Worm (Caenorhabditis elegans) whole organism, L2 larva: Measurements from ENCODE around the gene fbxc-31.

Source experiments
- C34F6.9 ChIP-seq: fragments of 150-350 bp; optimal IDR thresholded peaks from 2 replicates; lab custom pipeline; 2014; ENCODE audit warnings: missing biosample characterization, missing genetic modification characterization
- F13H6.1 ChIP-seq: sonication (generic microtip); optimal IDR thresholded peaks from 2 replicates; lab custom pipeline; 2016; ENCODE audit warnings: missing genetic modification characterization, missing compliant biosample characterization
- R02D3.7 ChIP-seq: fragments of 150-350 bp; optimal IDR thresholded peaks from 2 replicates; lab custom pipeline; 2014; ENCODE audit warnings: missing biosample characterization, missing genetic modification characterization
- ZK546.5 ChIP-seq: sonication (generic microtip); optimal IDR thresholded peaks from 2 replicates; lab custom pipeline; 2017; ENCODE audit warnings: missing biosample characterization, missing genetic modification characterization
- alr-1 ChIP-seq: fragments of 150-350 bp; optimal IDR thresholded peaks from 2 replicates; lab custom pipeline; 2014; ENCODE audit warnings: missing biosample characterization, missing genetic modification characterization
- aly-2 ChIP-seq: fragments of 150-350 bp; optimal IDR thresholded peaks from 2 replicates; lab custom pipeline; 2014; ENCODE audit warnings: missing biosample characterization, missing genetic modification characterization
- ceh-16 ChIP-seq: fragments of 150-350 bp; optimal IDR thresholded peaks from 2 replicates; lab custom pipeline; 2014; ENCODE audit warnings: missing biosample characterization, missing genetic modification characterization
- ceh-82 ChIP-seq: fragments of 150-350 bp; optimal IDR thresholded peaks from 2 replicates; lab custom pipeline; 2014; ENCODE audit warnings: missing biosample characterization, missing genetic modification characterization
- crh-2 ChIP-seq: sonication (generic microtip); optimal IDR thresholded peaks from 2 replicates; lab custom pipeline; 2017; ENCODE audit warnings: missing biosample characterization, missing genetic modification characterization
- dmd-4 ChIP-seq: sonication (generic microtip); optimal IDR thresholded peaks from 2 replicates; lab custom pipeline; 2017; ENCODE audit warnings: missing biosample characterization, missing genetic modification characterization
- elt-1 ChIP-seq: fragments of 150-350 bp; optimal IDR thresholded peaks from 2 replicates; lab custom pipeline; 2014; ENCODE audit warnings: missing biosample characterization, missing genetic modification characterization
- fos-1 ChIP-seq: fragments of 150-350 bp; optimal IDR thresholded peaks from 2 replicates; lab custom pipeline; 2014; ENCODE audit warnings: missing biosample characterization, missing genetic modification characterization
- gmeb-1 ChIP-seq: fragments of 150-350 bp; optimal IDR thresholded peaks from 2 replicates; lab custom pipeline; 2014; ENCODE audit warnings: missing biosample characterization, missing genetic modification characterization
- lin-13 ChIP-seq: fragments of 150-350 bp; optimal IDR thresholded peaks from 2 replicates; lab custom pipeline; 2014; ENCODE audit warnings: missing biosample characterization, missing genetic modification reagents, missing genetic modification characterization
- lin-39 ChIP-seq: fragments of 150-350 bp; optimal IDR thresholded peaks from 2 replicates; lab custom pipeline; 2014; ENCODE audit warnings: missing biosample characterization, missing genetic modification reagents, missing genetic modification characterization
- lsy-2 ChIP-seq, 2 experiments: fragments of 150-350 bp in 1 of 2; sonication (generic microtip) in 1 of 2; optimal IDR thresholded peaks; 2 replicates each; lab custom pipeline; 2014 to 2017; ENCODE audit warnings: missing biosample characterization in 2 of 2, missing genetic modification characterization in 2 of 2
- mab-5 ChIP-seq: fragments of 150-350 bp; optimal IDR thresholded peaks from 2 replicates; lab custom pipeline; 2014; ENCODE audit warnings: missing biosample characterization, missing genetic modification characterization
- nhr-10 ChIP-seq: sonication (generic microtip); optimal IDR thresholded peaks from 2 replicates; lab custom pipeline; 2017; ENCODE audit warnings: missing biosample characterization, missing genetic modification characterization
- nhr-12 ChIP-seq: fragments of 150-350 bp; optimal IDR thresholded peaks from 2 replicates; lab custom pipeline; 2014; ENCODE audit warnings: missing biosample characterization, missing genetic modification characterization
- nhr-129 ChIP-seq: fragments of 150-350 bp; optimal IDR thresholded peaks from 2 replicates; lab custom pipeline; 2014; ENCODE audit warnings: missing biosample characterization, missing genetic modification characterization
- nhr-21 ChIP-seq: fragments of 150-350 bp; optimal IDR thresholded peaks from 2 replicates; lab custom pipeline; 2014; ENCODE audit warnings: missing biosample characterization, missing genetic modification characterization
- nhr-25 ChIP-seq: fragments of 150-350 bp; sonication (generic microtip); optimal IDR thresholded peaks from 3 replicates; lab custom pipeline; 2014; ENCODE audit warnings: missing biosample characterization, missing genetic modification characterization
- nhr-6 ChIP-seq: fragments of 150-350 bp; optimal IDR thresholded peaks from 2 replicates; lab custom pipeline; 2014; ENCODE audit warnings: missing biosample characterization, missing genetic modification characterization
- peb-1 ChIP-seq: fragments of 150-350 bp; optimal IDR thresholded peaks from 2 replicates; lab custom pipeline; 2014; ENCODE audit warnings: missing biosample characterization, missing genetic modification characterization
- sem-4 ChIP-seq: fragments of 150-350 bp; optimal IDR thresholded peaks from 2 replicates; lab custom pipeline; 2014; ENCODE audit warnings: missing biosample characterization, missing genetic modification reagents, missing genetic modification characterization
- sma-3 ChIP-seq: sonication (generic microtip); optimal IDR thresholded peaks from 2 replicates; lab custom pipeline; 2016; ENCODE audit warnings: missing genetic modification reagents, missing genetic modification characterization, missing compliant biosample characterization
- sma-9 ChIP-seq, 2 experiments: fragments of 150-350 bp in 1 of 2; sonication (generic microtip) in 1 of 2; optimal IDR thresholded peaks; 2 replicates each; lab custom pipeline; 2014 to 2016; ENCODE audit warnings: missing genetic modification characterization in 2 of 2, mild to moderate bottlenecking in 1 of 2, missing biosample characterization in 1 of 2, missing compliant biosample characterization in 1 of 2, missing genetic modification reagents in 1 of 2, moderate library complexity in 1 of 2
- snpc-4 ChIP-seq: fragments of 150-350 bp; optimal IDR thresholded peaks from 2 replicates; lab custom pipeline; 2014; ENCODE audit warnings: missing biosample characterization, missing genetic modification characterization
- unc-39 ChIP-seq: fragments of 150-350 bp; optimal IDR thresholded peaks from 2 replicates; lab custom pipeline; 2014; ENCODE audit warnings: missing biosample characterization, missing genetic modification characterization
- unc-55 ChIP-seq: fragments of 150-350 bp; sonication (generic microtip); optimal IDR thresholded peaks from 3 replicates; lab custom pipeline; 2014; ENCODE audit warnings: missing biosample characterization, missing genetic modification reagents, missing genetic modification characterization
- unc-62 ChIP-seq: fragments of 150-350 bp; optimal IDR thresholded peaks from 2 replicates; lab custom pipeline; 2014; ENCODE audit warnings: missing biosample characterization, missing genetic modification reagents, missing genetic modification characterization
- zag-1 ChIP-seq: fragments of 150-350 bp; optimal IDR thresholded peaks from 2 replicates; lab custom pipeline; 2014; ENCODE audit warnings: missing biosample characterization, missing genetic modification characterization
- ztf-1 ChIP-seq: fragments of 200-800 bp; sonication (Bioruptor generic); conservative IDR thresholded peaks from 2 replicates; pipeline ENCODE4 v1.3.6; 2022; ENCODE audit warnings: missing genetic modification characterization, missing compliant biosample characterization
- ztf-11 ChIP-seq: sonication (generic microtip); optimal IDR thresholded peaks from 2 replicates; lab custom pipeline; 2017; ENCODE audit warnings: missing biosample characterization, missing genetic modification characterization

fbxc-31 gene

DNA sequence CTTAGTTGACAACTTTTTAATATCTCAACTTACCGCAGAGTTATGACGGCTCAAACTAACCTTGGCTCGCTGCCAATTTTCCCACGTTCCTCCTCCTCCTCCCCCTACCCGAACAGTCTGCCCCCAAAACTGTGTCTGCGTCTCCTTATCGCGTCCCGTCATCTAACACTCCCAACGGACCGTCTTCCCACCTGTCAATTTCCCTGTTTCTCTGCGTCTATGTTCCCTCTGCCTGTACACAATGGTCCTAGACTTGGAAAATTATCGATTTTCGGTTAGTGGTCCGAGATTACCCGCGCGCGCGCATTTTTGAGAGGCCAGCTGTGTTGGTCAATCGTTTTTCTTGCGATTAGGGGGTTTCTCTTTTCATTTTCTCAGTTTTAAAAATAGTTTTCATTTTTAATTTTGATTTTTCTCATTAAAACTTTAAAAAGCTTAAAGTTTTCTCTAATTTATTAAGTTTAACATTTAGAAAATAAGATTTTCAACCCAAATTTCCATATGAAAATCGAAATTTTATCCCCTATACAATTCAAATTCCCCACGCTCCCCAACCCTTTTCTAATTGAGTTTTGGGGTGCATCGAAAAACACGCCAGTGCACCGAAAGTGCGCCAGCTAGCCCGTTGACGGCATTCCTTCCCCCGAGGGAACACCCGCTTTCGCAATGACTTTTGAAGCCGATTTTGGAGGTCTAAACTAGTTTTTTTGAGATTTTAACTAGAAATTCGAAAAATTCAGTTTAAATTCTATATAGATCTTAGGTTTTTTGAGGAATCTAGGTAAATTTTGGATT is 38.6 kb upstream of the fbxc-31 start, which contains the start of gene alg-2:
Gene alg-2 (plus strand): TSS at position 220 of the 795 bp plus-strand sequence.
- TF ChIP-seq sem-4 (tag; lab: Kevin White, UChicago), result peak; percentile 15
- TF ChIP-seq gmeb-1, result peak; percentile 31
- no peak for TF ChIP-seq R02D3.7 (tag; lab: Kevin White, UChicago)
- peak; percentile 26 for TF ChIP-seq F13H6.1
- peak; percentile 31 for TF ChIP-seq lin-13 (GFP tag; lab: Kevin White, UChicago)
- peak; percentile 29 for TF ChIP-seq fos-1 (tag; lab: Kevin White, UChicago)
- TF ChIP-seq C34F6.9 (tag; lab: Kevin White, UChicago), result peak; percentile 52
- TF ChIP-seq sma-9 (GFP tag; optimal IDR thresholded peaks at IDR 0.05; lab: Kevin White, UChicago), result peak; percentile 6
- TF ChIP-seq sma-9 (tag; optimal IDR thresholded peaks at IDR 0.05; lab: Kevin White, UChicago), result no peak
- peak; percentile 23 for TF ChIP-seq nhr-129 (tag; lab: Kevin White, UChicago)
- TF ChIP-seq lsy-2 (tag; optimal IDR thresholded peaks at IDR 0.05; lab: Kevin White, UChicago), result peak in 1 of 2 experiments; percentile 67
- TF ChIP-seq crh-2, result peak; percentile 44
- TF ChIP-seq ztf-1 (GFP tag; lab: Robert Waterston, UW), result no peak
- TF ChIP-seq ceh-82 (tag; lab: Kevin White, UChicago), result no peak
- TF ChIP-seq lin-39 (tag; lab: Kevin White, UChicago), result no peak
- TF ChIP-seq mab-5 (tag; lab: Kevin White, UChicago), result peak; percentile 36
- TF ChIP-seq ztf-11, result no peak
- TF ChIP-seq zag-1, result peak; percentile 31
- TF ChIP-seq unc-55 (GFP tag; lab: Kevin White, UChicago), result peak; percentile 67

DNA sequence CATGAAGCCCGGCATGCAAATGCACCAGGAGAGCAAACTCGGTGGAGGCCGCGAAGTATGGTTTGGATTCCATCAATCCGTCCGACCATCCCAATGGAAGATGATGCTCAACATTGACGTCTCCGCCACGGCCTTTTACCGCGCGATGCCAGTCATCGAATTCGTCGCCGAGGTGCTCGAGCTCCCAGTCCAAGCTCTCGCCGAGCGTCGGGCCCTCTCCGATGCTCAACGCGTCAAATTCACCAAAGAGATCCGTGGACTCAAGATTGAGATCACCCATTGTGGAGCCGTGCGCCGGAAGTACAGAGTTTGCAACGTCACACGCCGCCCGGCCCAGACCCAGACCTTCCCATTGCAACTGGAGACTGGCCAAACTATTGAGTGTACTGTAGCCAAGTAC is 36.0 kb upstream of the fbxc-31 start:
- TF ChIP-seq aly-2 (tag; lab: Kevin White, UChicago), result no peak
- no peak for TF ChIP-seq nhr-21
- no peak for TF ChIP-seq snpc-4 (tag; lab: Kevin White, UChicago)
- TF ChIP-seq unc-39, result no peak
- TF ChIP-seq elt-1 (tag; lab: Kevin White, UChicago), result no peak
- TF ChIP-seq lin-39 (tag; lab: Kevin White, UChicago), result no peak
- no peak for TF ChIP-seq unc-55 (GFP tag; lab: Kevin White, UChicago)
- TF ChIP-seq fos-1 (tag; lab: Kevin White, UChicago), result no peak
- no peak for TF ChIP-seq nhr-12 (tag; lab: Kevin White, UChicago)
- no peak for TF ChIP-seq crh-2

DNA sequence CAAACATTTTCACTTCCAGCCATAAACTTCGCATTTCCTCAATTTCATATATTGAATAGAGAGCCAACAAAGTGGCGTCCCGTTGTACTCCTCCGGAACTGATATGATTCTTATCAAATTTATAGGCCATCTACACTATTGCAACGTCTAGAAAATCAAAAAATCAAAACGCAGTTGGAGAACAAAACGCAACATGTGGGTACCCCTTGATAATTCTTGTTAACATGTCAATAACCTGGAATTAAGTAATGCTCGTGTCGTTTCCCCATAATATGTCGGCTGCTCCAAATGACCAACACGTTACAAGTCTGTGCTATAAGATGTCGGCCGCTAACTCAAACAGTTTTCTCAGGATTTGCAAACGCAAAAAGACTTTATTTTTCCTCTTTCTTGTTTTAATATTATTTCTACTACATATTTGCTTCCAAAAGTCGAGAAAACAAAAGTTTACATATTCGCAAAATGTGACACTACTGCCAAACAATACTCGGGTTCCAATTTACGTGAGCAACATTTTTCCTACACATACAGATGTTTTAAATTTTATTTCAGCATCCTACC is 31.0 kb upstream of the fbxc-31 start:
- TF ChIP-seq elt-1 (tag; lab: Kevin White, UChicago) (no peak), mab-5 (tag; lab: Kevin White, UChicago) (no peak), unc-55 (GFP tag; lab: Kevin White, UChicago) (no peak), aly-2 (tag; lab: Kevin White, UChicago) (no peak), nhr-25 (tag; lab: Kevin White, UChicago) (no peak), nhr-10 (tag; lab: Kevin White, UChicago) (no peak), nhr-6 (tag; lab: Kevin White, UChicago) (no peak), crh-2 (peak; percentile 16), sma-3 (GFP tag; lab: Kevin White, UChicago) (no peak), dmd-4 (tag; lab: Kevin White, UChicago) (no peak), peb-1 (tag; lab: Kevin White, UChicago) (no peak), unc-62 (GFP tag; lab: Kevin White, UChicago) (no peak), ceh-82 (tag; lab: Kevin White, UChicago) (no peak), ZK546.5 (no peak), alr-1 (tag; lab: Kevin White, UChicago) (no peak), sma-9 (GFP tag; optimal IDR thresholded peaks at IDR 0.05; lab: Kevin White, UChicago) (peak; percentile 38), sma-9 (tag; optimal IDR thresholded peaks at IDR 0.05; lab: Kevin White, UChicago) (no peak), ceh-16 (no peak), fos-1 (tag; lab: Kevin White, UChicago) (peak; percentile 29)

DNA sequence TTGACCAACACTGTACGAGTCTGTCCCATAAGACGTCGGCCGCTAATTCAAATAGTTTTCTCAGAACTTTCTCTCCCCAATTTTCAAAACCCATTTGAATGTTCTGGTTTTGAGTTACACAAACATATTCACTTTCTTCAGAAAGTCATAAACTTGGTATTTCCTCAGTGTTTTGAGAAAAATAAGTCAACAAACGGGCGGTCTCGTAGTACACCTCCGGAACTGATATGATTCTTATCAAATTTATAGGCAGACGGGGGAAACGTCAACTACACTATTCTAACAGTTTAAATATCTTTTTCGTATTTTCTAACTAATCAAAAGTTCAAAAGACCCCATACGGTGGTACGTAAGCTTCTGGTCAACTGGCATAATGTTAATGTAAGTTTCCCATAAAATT is 27.6 kb upstream of the fbxc-31 start:
- TF ChIP-seq fos-1 (tag; lab: Kevin White, UChicago) (peak; percentile 19), nhr-10 (tag; lab: Kevin White, UChicago) (no peak), mab-5 (tag; lab: Kevin White, UChicago) (no peak)
- TF ChIP-seq, all 48 proteins: peak for 1
